Fruit fly (Drosophila melanogaster) whole organism: ENCODE results near the gene CG9915.

Source experiments
- CG8478 ChIP-seq: fragments of >200 bp; optimal IDR thresholded peaks from 2 replicates; lab custom pipeline; 2018; ENCODE audit warnings: inconsistent platforms
- Dll ChIP-seq: fragments of >200 bp; optimal IDR thresholded peaks from 2 replicates; lab custom pipeline; 2017
- EcR ChIP-seq, 2 experiments: fragments of >200 bp; optimal IDR thresholded peaks; 2 replicates each; lab custom pipeline; 2017; ENCODE audit warnings: missing biosample characterization in 2 of 2, missing genetic modification characterization in 2 of 2, missing genetic modification reagents in 2 of 2
- pan ChIP-seq: fragments of >200 bp; optimal IDR thresholded peaks from 2 replicates; lab custom pipeline; 2017
- psq ChIP-seq: fragments of >200 bp; optimal IDR thresholded peaks from 2 replicates; lab custom pipeline; 2017
- usp ChIP-seq: fragments of >200 bp; optimal IDR thresholded peaks from 2 replicates; lab custom pipeline; 2017; ENCODE audit warnings: missing biosample characterization, missing genetic modification characterization, mixed read lengths

Gene CG9915

DNA sequence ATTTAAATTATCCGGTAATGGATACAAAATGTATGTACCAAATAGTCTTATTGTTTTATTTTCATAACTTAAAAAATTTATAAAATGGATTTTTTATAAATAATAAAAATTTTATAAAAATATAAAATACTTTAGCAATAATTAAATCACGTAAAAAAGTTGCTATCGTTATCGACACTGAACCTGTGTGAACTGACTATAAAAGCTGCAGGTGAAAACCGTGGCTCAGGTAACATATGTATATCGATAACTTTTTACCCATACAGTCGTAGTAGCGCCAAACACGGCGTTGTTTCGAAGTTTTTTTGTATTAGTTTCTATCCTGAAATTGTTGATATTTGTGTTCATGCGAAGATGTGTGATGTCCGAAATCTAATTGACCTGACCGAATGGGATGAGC is 9.3 kb downstream of the CG9915 start, which contains the start of gene CG3679:
TSS of gene CG3679 (plus strand) at position 235 of the 400 bp plus-strand sequence.
- TF ChIP-seq CG8478 (lab: Kevin White, UChicago), result no peak
- no peak for TF ChIP-seq usp (GFP tag; lab: Kevin White, UChicago)
- TF ChIP-seq pan, result no peak
- TF ChIP-seq Dll (lab: Kevin White, UChicago), result no peak

DNA sequence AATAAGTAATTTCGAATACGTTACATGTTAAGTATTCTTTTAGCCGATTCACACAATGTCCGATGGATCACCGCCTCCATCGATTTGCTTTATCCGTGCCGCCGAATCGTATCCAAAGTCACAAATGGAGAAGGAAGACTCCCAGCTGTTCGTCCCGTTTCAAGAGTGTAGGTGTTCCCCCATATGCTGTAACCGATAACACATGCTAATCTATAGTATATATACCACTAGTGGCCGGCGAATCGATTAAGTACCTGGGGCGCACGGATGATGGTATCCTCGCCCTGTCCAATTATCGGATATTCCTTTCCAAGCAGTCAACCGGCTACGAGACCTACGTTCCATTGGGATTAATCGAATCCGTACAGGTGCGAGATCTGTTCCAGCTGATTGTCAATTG is 15.3 kb downstream of the CG9915 start, which contains the start of gene ERp44:
TSS of gene ERp44 (minus strand) at position 101 of the 400 bp plus-strand sequence.
- TF ChIP-seq usp (GFP tag; lab: Kevin White, UChicago) (no peak), Dll (lab: Kevin White, UChicago) (no peak), pan (no peak), CG8478 (lab: Kevin White, UChicago) (no peak), EcR (GFP tag; optimal IDR thresholded peaks at IDR 0.05; lab: Kevin White, UChicago) (no peak), psq (lab: Kevin White, UChicago) (no peak)

dm6 chrX:16296423-16297292 is 16.3 kb downstream of the CG9915 start, which contains the start of gene CG3632:
CG3632 (plus strand) TSS chrX:16296671.
- TF ChIP-seq Dll (lab: Kevin White, UChicago) (no peak), usp (GFP tag; lab: Kevin White, UChicago) (no peak), CG8478 (lab: Kevin White, UChicago) (no peak), psq (lab: Kevin White, UChicago) (no peak), EcR (GFP tag; optimal IDR thresholded peaks at IDR 0.05; lab: Kevin White, UChicago) (no peak), pan (no peak)

DNA sequence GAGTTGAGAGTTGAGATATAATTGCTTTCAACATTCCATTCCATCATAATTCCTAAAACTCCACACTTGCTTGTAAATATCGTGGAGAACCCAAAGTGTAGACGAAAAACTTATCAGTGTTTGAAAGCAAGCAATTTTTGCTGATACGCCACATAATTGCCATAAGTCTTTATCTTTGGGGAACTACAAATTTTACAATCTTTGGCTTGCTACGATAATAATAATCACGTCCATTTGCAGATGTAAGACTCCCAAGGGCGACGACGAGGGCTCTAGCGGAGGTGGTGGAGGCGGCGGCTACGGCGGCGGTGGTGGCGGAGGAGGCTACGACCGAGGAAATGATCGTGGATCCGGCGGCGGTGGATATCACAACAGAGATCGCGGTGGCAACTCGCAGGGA is 20.3 kb downstream of the CG9915 start:
- TF ChIP-seq psq (lab: Kevin White, UChicago), result no peak
- no peak for TF ChIP-seq CG8478 (lab: Kevin White, UChicago)
- no peak for TF ChIP-seq pan
- TF ChIP-seq usp (GFP tag; lab: Kevin White, UChicago), result no peak
- TF ChIP-seq EcR (GFP tag; optimal IDR thresholded peaks at IDR 0.05; lab: Kevin White, UChicago), result no peak
- TF ChIP-seq Dll (lab: Kevin White, UChicago), result no peak

DNA sequence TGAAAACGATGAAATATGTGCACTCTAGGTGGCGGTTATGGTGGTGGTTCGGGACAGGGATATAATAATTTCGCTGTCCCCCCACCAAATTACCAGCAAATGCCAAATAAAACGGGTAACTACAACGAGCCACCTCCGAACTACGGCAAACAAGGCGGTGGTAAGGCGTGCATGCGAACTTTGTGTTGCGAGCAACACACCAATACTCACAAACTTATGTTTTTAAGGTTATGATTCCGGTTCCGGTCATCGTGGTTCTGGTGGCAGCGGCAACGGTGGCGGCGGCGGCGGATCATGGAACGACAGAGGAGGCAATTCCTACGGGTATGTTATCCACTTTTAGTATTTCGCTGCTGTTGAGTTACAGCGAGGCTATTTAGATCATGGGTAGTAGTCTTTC is 23.9 kb downstream of the CG9915 start:
- TF ChIP-seq usp (GFP tag; lab: Kevin White, UChicago) (no peak), psq (lab: Kevin White, UChicago) (no peak), CG8478 (lab: Kevin White, UChicago) (no peak), Dll (lab: Kevin White, UChicago) (no peak), EcR (GFP tag; optimal IDR thresholded peaks at IDR 0.05; lab: Kevin White, UChicago) (no peak), pan (no peak)

DNA sequence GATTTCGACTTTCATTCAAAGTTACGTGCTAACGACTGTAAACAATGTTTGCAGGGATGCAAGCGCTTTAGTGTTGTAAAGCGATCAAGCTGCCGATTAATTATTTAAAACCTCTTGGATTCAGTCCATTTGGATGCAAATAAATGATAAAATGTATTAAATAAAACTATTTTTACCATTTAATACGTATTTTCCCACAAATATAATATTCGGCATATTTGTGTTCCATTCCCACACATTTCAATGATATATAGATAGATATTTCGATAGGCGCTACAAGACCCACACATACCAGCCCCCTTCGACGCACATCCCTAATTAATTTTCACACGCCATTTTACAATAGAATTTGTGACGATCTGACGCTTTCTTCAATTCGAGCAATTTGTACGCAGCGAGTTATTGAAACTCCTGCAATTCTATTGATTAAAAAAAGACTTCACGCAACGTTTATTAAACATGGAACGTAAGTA is 24.4 kb downstream of the CG9915 start, which contains the start of the genes CG32576 and caz:
TSS of gene CG32576 (minus strand) at position 42 of the 473 bp plus-strand sequence.
TSS of gene caz (plus strand) at position 319 of the 473 bp plus-strand sequence.
- TF ChIP-seq pan (no peak), usp (GFP tag; lab: Kevin White, UChicago) (no peak), EcR (GFP tag; optimal IDR thresholded peaks at IDR 0.05; lab: Kevin White, UChicago) (no peak), Dll (lab: Kevin White, UChicago) (no peak), CG8478 (lab: Kevin White, UChicago) (no peak), psq (lab: Kevin White, UChicago) (no peak)

DNA sequence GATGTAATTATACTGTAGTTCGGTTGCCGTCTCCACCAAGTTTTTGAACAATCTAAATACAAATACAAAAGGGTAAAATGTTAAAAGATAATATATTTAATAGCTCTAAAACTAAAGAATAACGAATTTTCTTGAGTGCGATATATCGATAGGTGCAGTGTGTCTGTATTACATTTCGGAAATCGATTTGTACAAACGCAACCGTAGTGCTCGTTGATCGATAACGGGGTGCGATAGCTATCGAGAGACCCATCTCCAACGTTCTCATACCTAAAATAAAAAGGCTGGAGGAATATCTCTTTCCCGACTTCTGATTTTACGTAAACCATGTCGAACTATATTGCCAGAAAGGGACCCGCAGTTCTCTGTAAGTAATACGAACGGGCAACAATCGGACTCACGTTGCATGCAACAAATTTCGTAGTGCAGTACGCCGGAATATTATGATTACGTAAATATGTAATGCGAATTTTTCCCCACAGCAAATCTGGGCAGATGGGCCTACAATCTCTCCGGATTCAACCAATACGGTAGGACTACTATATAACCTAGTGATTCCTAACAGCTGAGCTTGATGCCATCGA is 26.8 kb downstream of the CG9915 start, which contains the start of gene UQCR-14:
TSS of gene UQCR-14 (plus strand) at position 206 of the 584 bp plus-strand sequence.
- TF ChIP-seq CG8478 (lab: Kevin White, UChicago), result no peak
- TF ChIP-seq psq (lab: Kevin White, UChicago), result no peak

dm6 chrX:16285186-16285585 is 27.8 kb downstream of the CG9915 start:
- TF ChIP-seq psq (lab: Kevin White, UChicago) (no peak), Dll (lab: Kevin White, UChicago) (no peak), pan (no peak), usp (GFP tag; lab: Kevin White, UChicago) (no peak), EcR (GFP tag; optimal IDR thresholded peaks at IDR 0.05; lab: Kevin White, UChicago) (no peak), CG8478 (lab: Kevin White, UChicago) (no peak)

- TF ChIP-seq EcR (GFP tag; optimal IDR thresholded peaks at IDR 0.05; lab: Kevin White, UChicago) (no peak), psq (lab: Kevin White, UChicago) (no peak)
These were observed 31.0 kb downstream of the CG9915 start for dm6 chrX:16281717-16282529.

DNA sequence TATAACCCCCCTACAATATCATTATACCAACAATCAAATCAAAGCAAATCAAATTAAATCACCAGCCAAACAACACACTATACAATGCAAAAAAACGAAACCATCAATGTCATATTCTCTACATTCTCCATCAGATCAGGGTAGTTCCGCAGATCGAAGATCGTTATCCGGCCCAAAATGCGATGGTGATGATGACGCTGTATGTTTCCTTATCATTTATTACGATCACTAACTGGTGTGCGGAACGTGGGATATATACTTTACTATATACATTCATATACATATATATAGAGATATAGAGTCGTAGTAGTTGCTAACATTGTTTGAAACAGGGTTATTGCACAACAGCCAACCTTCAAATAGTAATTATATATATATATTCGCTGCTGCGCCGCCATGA is 31.6 kb downstream of the CG9915 start:
- TF ChIP-seq usp (GFP tag; lab: Kevin White, UChicago), result no peak
- TF ChIP-seq Dll (lab: Kevin White, UChicago), result no peak
- no peak for TF ChIP-seq psq (lab: Kevin White, UChicago)
- TF ChIP-seq CG8478 (lab: Kevin White, UChicago), result no peak
- TF ChIP-seq pan, result no peak
- no peak for TF ChIP-seq EcR (GFP tag; optimal IDR thresholded peaks at IDR 0.05; lab: Kevin White, UChicago)
